Fruit fly (Drosophila melanogaster) whole organism, embryonic: ENCODE data around the gene CG10195.

Experiments
- Atf3 ChIP-seq: fragments of 200-800 bp; sonication (Bioruptor generic); optimal IDR thresholded peaks from 3 replicates; lab custom pipeline; 2016; ENCODE audit warnings: missing biosample characterization, missing genetic modification characterization
- BtbVII ChIP-seq: fragments of 200-800 bp; sonication (Bioruptor generic); optimal IDR thresholded peaks from 3 replicates; lab custom pipeline; 2017; ENCODE audit warnings: missing biosample characterization, mild to moderate bottlenecking, missing genetic modification characterization
- CG10209 ChIP-seq: fragments of 200-800 bp; sonication (Bioruptor generic); optimal IDR thresholded peaks from 3 replicates; lab custom pipeline; 2017; ENCODE audit warnings: missing biosample characterization, mild to moderate bottlenecking, missing genetic modification characterization, missing genetic modification reagents
- CG10565 ChIP-seq: fragments of 200-800 bp; sonication (Bioruptor generic); optimal IDR thresholded peaks from 3 replicates; lab custom pipeline; 2016; ENCODE audit warnings: missing biosample characterization, mild to moderate bottlenecking, missing genetic modification characterization
- CG11247 ChIP-seq: fragments of 200-800 bp; sonication (Bioruptor generic); IDR thresholded peaks from 2 replicates; pipeline ENCODE4 v1.3.6; 2022; ENCODE audit warnings: missing biosample characterization, missing genetic modification characterization
- CG11723 ChIP-seq: fragments of 200-800 bp; sonication (Bioruptor generic); optimal IDR thresholded peaks from 2 replicates; lab custom pipeline; 2017; ENCODE audit warnings: missing biosample characterization, mild to moderate bottlenecking, missing genetic modification characterization
- CG12942 ChIP-seq: fragments of 200-800 bp; sonication (Bioruptor generic); optimal IDR thresholded peaks from 3 replicates; lab custom pipeline; 2016; ENCODE audit warnings: missing biosample characterization, missing genetic modification characterization
- CG14667 ChIP-seq: fragments of 200-800 bp; sonication (Bioruptor generic); IDR thresholded peaks from 2 replicates; pipeline ENCODE4 v1.3.6; 2022; ENCODE audit warnings: missing biosample characterization, missing genetic modification characterization
- CG14965 ChIP-seq: fragments of 200-800 bp; sonication (Bioruptor generic); optimal IDR thresholded peaks from 2 replicates; lab custom pipeline; 2016; ENCODE audit warnings: missing biosample characterization, missing genetic modification characterization, borderline replicate concordance
- CG16813 ChIP-seq: fragments of 200-800 bp; sonication (Bioruptor generic); IDR thresholded peaks from 3 replicates; pipeline ENCODE4 v1.3.6; 2022; ENCODE audit warnings: missing biosample characterization, missing genetic modification characterization; ENCODE audit not compliant: partially characterized antibody
- CG16815 ChIP-seq: fragments of 200-800 bp; sonication (Bioruptor generic); optimal IDR thresholded peaks from 3 replicates; lab custom pipeline; 2017; ENCODE audit warnings: missing biosample characterization, mild to moderate bottlenecking, missing genetic modification characterization
- CG16863 ChIP-seq: fragments of 200-800 bp; sonication (Bioruptor generic); optimal IDR thresholded peaks from 3 replicates; lab custom pipeline; 2016; ENCODE audit warnings: missing biosample characterization, missing genetic modification characterization
- CG17385 ChIP-seq: fragments of 200-800 bp; sonication (Bioruptor generic); optimal IDR thresholded peaks from 3 replicates; lab custom pipeline; 2018; ENCODE audit warnings: missing biosample characterization, mild to moderate bottlenecking, missing genetic modification characterization
- CG18619 ChIP-seq: fragments of 200-800 bp; sonication (Bioruptor generic); optimal IDR thresholded peaks from 3 replicates; lab custom pipeline; 2017; ENCODE audit warnings: missing biosample characterization, mild to moderate bottlenecking, missing genetic modification characterization
- CG30403 ChIP-seq: fragments of 200-800 bp; sonication (Bioruptor generic); optimal IDR thresholded peaks from 3 replicates; lab custom pipeline; 2016; ENCODE audit warnings: missing biosample characterization, missing genetic modification characterization
- CG30431 ChIP-seq: fragments of 200-800 bp; sonication (Bioruptor generic); optimal IDR thresholded peaks from 2 replicates; lab custom pipeline; 2017; ENCODE audit warnings: missing biosample characterization, missing genetic modification characterization
- CG31365 ChIP-seq: fragments of 200-800 bp; sonication (Bioruptor generic); optimal IDR thresholded peaks from 2 replicates; lab custom pipeline; 2018; ENCODE audit warnings: missing biosample characterization, mild to moderate bottlenecking, missing genetic modification characterization
- CG32532 ChIP-seq: fragments of 200-800 bp; sonication (Bioruptor generic); IDR thresholded peaks from 2 replicates; pipeline ENCODE4 v1.3.6; 2022; ENCODE audit warnings: missing biosample characterization, missing genetic modification characterization
- CG33213 ChIP-seq: fragments of 200-800 bp; sonication (Bioruptor generic); optimal IDR thresholded peaks from 3 replicates; lab custom pipeline; 2016; ENCODE audit warnings: missing biosample characterization, missing genetic modification characterization
- CG3995 ChIP-seq: fragments of 200-800 bp; sonication (Bioruptor generic); optimal IDR thresholded peaks from 3 replicates; lab custom pipeline; 2016; ENCODE audit warnings: missing biosample characterization, missing genetic modification characterization
- CG4360 ChIP-seq: fragments of 200-800 bp; sonication (Bioruptor generic); IDR thresholded peaks from 2 replicates; pipeline ENCODE4 v1.3.6; 2022; ENCODE audit warnings: missing biosample characterization, missing genetic modification characterization
- CG6813 ChIP-seq: fragments of 200-800 bp; sonication (Bioruptor generic); optimal IDR thresholded peaks from 2 replicates; lab custom pipeline; 2017; ENCODE audit warnings: missing biosample characterization, missing genetic modification characterization, mild to moderate bottlenecking, moderate library complexity, missing genetic modification reagents
- CG7372 ChIP-seq: fragments of 200-800 bp; sonication (Bioruptor generic); IDR thresholded peaks from 2 replicates; pipeline ENCODE4 v1.3.6; 2022; ENCODE audit warnings: missing biosample characterization, missing genetic modification characterization
- CG7745 ChIP-seq: fragments of 200-800 bp; sonication (Bioruptor generic); optimal IDR thresholded peaks from 2 replicates; lab custom pipeline; 2018; ENCODE audit warnings: missing biosample characterization, mild to moderate bottlenecking, missing genetic modification characterization, moderate library complexity
- CG8089 ChIP-seq: fragments of 200-800 bp; sonication (Bioruptor generic); optimal IDR thresholded peaks from 3 replicates; lab custom pipeline; 2016; ENCODE audit warnings: missing biosample characterization, missing genetic modification characterization
- CG8388 ChIP-seq: fragments of 200-800 bp; sonication (Bioruptor generic); optimal IDR thresholded peaks from 2 replicates; lab custom pipeline; 2019; ENCODE audit warnings: missing biosample characterization, mild to moderate bottlenecking, missing genetic modification characterization, moderate library complexity
- CG9932 ChIP-seq: fragments of 200-800 bp; sonication (Bioruptor generic); IDR thresholded peaks from 2 replicates; pipeline ENCODE4 v1.3.6; 2022; ENCODE audit warnings: missing biosample characterization, missing genetic modification characterization
- CrebB ChIP-seq: fragments of 200-800 bp; sonication (Bioruptor generic); optimal IDR thresholded peaks from 3 replicates; lab custom pipeline; 2018; ENCODE audit warnings: missing biosample characterization, mild to moderate bottlenecking, missing genetic modification characterization
- Ets97D ChIP-seq: fragments of 200-800 bp; sonication (Bioruptor generic); optimal IDR thresholded peaks from 3 replicates; lab custom pipeline; 2016; ENCODE audit warnings: missing biosample characterization, missing genetic modification characterization
- Hr78 ChIP-seq, 2 experiments: fragments of 200-800 bp in 1 of 2; fragments of >200 bp in 1 of 2; sonication (Bioruptor generic) in 1 of 2; optimal IDR thresholded peaks; 2 replicates each; lab custom pipeline; 2017 to 2019; ENCODE audit warnings: missing biosample characterization in 2 of 2, missing genetic modification characterization in 2 of 2, mild to moderate bottlenecking in 1 of 2, moderate library complexity in 1 of 2
- Mrtf ChIP-seq: fragments of 200-800 bp; sonication (Bioruptor generic); IDR thresholded peaks from 3 replicates; pipeline ENCODE4 v1.3.6; 2022; ENCODE audit warnings: missing biosample characterization, missing genetic modification characterization
- Nf-YC ChIP-seq: fragments of 200-800 bp; optimal IDR thresholded peaks from 3 replicates; lab custom pipeline; 2019; ENCODE audit warnings: missing biosample characterization, mild to moderate bottlenecking, missing genetic modification characterization, moderate library complexity
- Pdp1 ChIP-seq, 2 experiments: fragments of 200-800 bp; sonication (Bioruptor generic); optimal IDR thresholded peaks; 3 replicates each; lab custom pipeline; 2016; ENCODE audit warnings: missing biosample characterization in 2 of 2, missing genetic modification characterization in 2 of 2, mild to moderate bottlenecking in 1 of 2, moderate library complexity in 1 of 2
- Six4 ChIP-seq: fragments of 200-800 bp; sonication (Bioruptor generic); optimal IDR thresholded peaks from 2 replicates; lab custom pipeline; 2016; ENCODE audit warnings: missing biosample characterization, missing genetic modification characterization
- Spps ChIP-seq: fragments of 200-800 bp; sonication (Bioruptor generic); optimal IDR thresholded peaks from 2 replicates; lab custom pipeline; 2018; ENCODE audit warnings: missing biosample characterization, mild to moderate bottlenecking, missing genetic modification characterization
- Taf1 ChIP-seq: fragments of 200-800 bp; sonication (Bioruptor generic); IDR thresholded peaks from 2 replicates; pipeline ENCODE4 v1.3.6; 2022; ENCODE audit warnings: missing biosample characterization, missing genetic modification characterization
- al ChIP-seq: fragments of 200-800 bp; sonication (Bioruptor generic); IDR thresholded peaks from 2 replicates; pipeline ENCODE4 v1.3.6; 2022; ENCODE audit warnings: missing biosample characterization, missing genetic modification characterization
- br ChIP-seq: fragments of >200 bp; optimal IDR thresholded peaks from 2 replicates; lab custom pipeline; 2017
- cato ChIP-seq: fragments of 200-800 bp; sonication (Bioruptor generic); optimal IDR thresholded peaks from 2 replicates; lab custom pipeline; 2016; ENCODE audit warnings: missing biosample characterization, missing genetic modification characterization, borderline replicate concordance
- crp ChIP-seq, 2 experiments: fragments of 200-800 bp; sonication (Bioruptor generic); optimal IDR thresholded peaks; 2 replicates in 1 of 2; 3 replicates in 1 of 2; lab custom pipeline; 2017; ENCODE audit warnings: missing biosample characterization in 2 of 2, missing genetic modification characterization in 2 of 2, mild to moderate bottlenecking in 1 of 2, moderate library complexity in 1 of 2
- dimm ChIP-seq: fragments of 200-800 bp; sonication (Bioruptor generic); IDR thresholded peaks from 2 replicates; pipeline ENCODE4 v1.3.6; 2022; ENCODE audit warnings: missing biosample characterization, missing genetic modification characterization
- fd96Cb ChIP-seq: fragments of 200-800 bp; sonication (Bioruptor generic); optimal IDR thresholded peaks from 2 replicates; lab custom pipeline; 2018; ENCODE audit warnings: missing biosample characterization, mild to moderate bottlenecking, missing genetic modification characterization, moderate library complexity
- fu2 ChIP-seq: fragments of 200-800 bp; sonication (Bioruptor generic); optimal IDR thresholded peaks from 2 replicates; lab custom pipeline; 2016; ENCODE audit warnings: missing biosample characterization, missing genetic modification characterization
- ham ChIP-seq: fragments of 200-800 bp; sonication (Bioruptor generic); IDR thresholded peaks from 2 replicates; pipeline ENCODE4 v1.3.6; 2022; ENCODE audit warnings: missing biosample characterization, missing genetic modification characterization
- hb ChIP-seq: fragments of 200-800 bp; sonication (Bioruptor generic); IDR thresholded peaks from 3 replicates; pipeline ENCODE4 v1.3.6; 2022; ENCODE audit warnings: missing biosample characterization, missing genetic modification characterization; ENCODE audit not compliant: partially characterized antibody
- jumu ChIP-seq: fragments of 200-800 bp; sonication (Bioruptor generic); optimal IDR thresholded peaks from 3 replicates; lab custom pipeline; 2016; ENCODE audit warnings: missing biosample characterization, missing genetic modification characterization
- luna ChIP-seq: fragments of 200-800 bp; sonication (Bioruptor generic); optimal IDR thresholded peaks from 2 replicates; lab custom pipeline; 2016; ENCODE audit warnings: missing biosample characterization, missing genetic modification characterization
- odd ChIP-seq: fragments of 200-800 bp; sonication (Bioruptor generic); optimal IDR thresholded peaks from 2 replicates; lab custom pipeline; 2017; ENCODE audit warnings: missing biosample characterization, mild to moderate bottlenecking, missing genetic modification characterization
- slbo ChIP-seq: fragments of 200-800 bp; sonication (Bioruptor generic); IDR thresholded peaks from 2 replicates; pipeline ENCODE4 v1.3.6; 2022; ENCODE audit warnings: missing biosample characterization, missing genetic modification characterization
- sob ChIP-seq: fragments of 200-800 bp; sonication (Bioruptor generic); IDR thresholded peaks from 2 replicates; pipeline ENCODE4 v1.3.6; 2022; ENCODE audit warnings: missing biosample characterization, missing genetic modification characterization
- unc-4 ChIP-seq: fragments of 200-800 bp; sonication (Bioruptor generic); IDR thresholded peaks from 2 replicates; pipeline ENCODE4 v1.3.6; 2022; ENCODE audit warnings: missing biosample characterization, missing genetic modification characterization; ENCODE audit not compliant: partially characterized antibody
- yki ChIP-seq: fragments of >200 bp; optimal IDR thresholded peaks from 3 replicates; lab custom pipeline; 2018

The CG10195 gene

dm6 chr2L:19453381-19453780, 31.1 kb downstream of the CG10195 start, which contains the start of gene Top2 (continued):
- TF ChIP-seq unc-4 (GFP tag; lab: Robert Waterston, UW) (peak; percentile 83), hb (GFP tag; lab: Robert Waterston, UW) (peak; percentile 76), Mrtf (GFP tag; lab: Robert Waterston, UW) (no peak), CG10209 (GFP tag; lab: Kevin White, UChicago) (no peak), ham (GFP tag; lab: Robert Waterston, UW) (no peak), CG30403 (peak; percentile 27), CG16863 (GFP tag; lab: Kevin White, UChicago) (no peak), fu2 (GFP tag; lab: Kevin White, UChicago) (peak; percentile 15), sob (peak; percentile 48; the same call in 1 of the 2 replicates), CG30431 (no peak), yki (lab: Kevin White, UChicago) (peak; percentile 21), Pdp1 (GFP tag; optimal IDR thresholded peaks at IDR 0.05; lab: Kevin White, UChicago) (peak; percentile 6 to 86), CG7745 (no peak), CG11247 (GFP tag; lab: Robert Waterston, UW) (no peak), CG33213 (GFP tag; lab: Kevin White, UChicago) (peak; percentile 86), Nf-YC (tag; lab: Kevin White, UChicago) (peak; percentile 14), CG8089 (peak; percentile 5), CrebB (tag; lab: Kevin White, UChicago) (no peak), Taf1 (no peak), dimm (no peak), CG8388 (GFP tag; lab: Kevin White, UChicago) (no peak), slbo (GFP tag; lab: Robert Waterston, UW) (peak; percentile 50), CG31365 (tag; lab: Kevin White, UChicago) (no peak), Hr78 (GFP tag; optimal IDR thresholded peaks at IDR 0.05; lab: Kevin White, UChicago) (no peak), CG14965 (no peak), CG12942 (GFP tag; lab: Kevin White, UChicago) (peak; percentile 3), CG17385 (GFP tag; lab: Kevin White, UChicago) (no peak), Atf3 (GFP tag; lab: Kevin White, UChicago) (no peak), CG11723 (GFP tag; lab: Kevin White, UChicago) (no peak), CG18619 (GFP tag; lab: Kevin White, UChicago) (no peak), br (lab: Kevin White, UChicago) (no peak), CG9932 (GFP tag; lab: Robert Waterston, UW) (peak; percentile 67), Ets97D (GFP tag; lab: Kevin White, UChicago) (peak; percentile 91), CG16813 (GFP tag; lab: Robert Waterston, UW) (peak; percentile 89), CG4360 (GFP tag; lab: Robert Waterston, UW) (no peak), luna (no peak), al (GFP tag; lab: Robert Waterston, UW) (no peak), BtbVII (GFP tag; lab: Kevin White, UChicago) (no peak), CG6813 (GFP tag; lab: Kevin White, UChicago) (no peak), odd (GFP tag; lab: Kevin White, UChicago) (no peak), CG10565 (GFP tag; lab: Kevin White, UChicago) (no peak), CG16815 (peak; percentile 11), Spps (tag; lab: Kevin White, UChicago) (no peak), jumu (peak; percentile 39), fd96Cb (no peak), cato (GFP tag; lab: Kevin White, UChicago) (no peak), Six4 (GFP tag; lab: Kevin White, UChicago) (no peak), crp (GFP tag; optimal IDR thresholded peaks at IDR 0.05; lab: Kevin White, UChicago) (peak in 1 of 2 experiments; percentile 30), CG3995 (GFP tag; lab: Kevin White, UChicago) (peak; percentile 100), CG14667 (GFP tag; lab: Robert Waterston, UW) (no peak), CG32532 (no peak), CG7372 (no peak)
